Worm (Caenorhabditis elegans) whole organism, L1 larva: Measurements from ENCODE around the gene srbc-9.

Experiments
- C34B4.2 ChIP-seq: sonication (generic microtip); optimal IDR thresholded peaks from 2 replicates; lab custom pipeline; 2017; ENCODE audit warnings: mild to moderate bottlenecking, missing genetic modification characterization, missing compliant biosample characterization
- F16B12.6 ChIP-seq: fragments of 150-350 bp; optimal IDR thresholded peaks from 2 replicates; lab custom pipeline; 2014; ENCODE audit warnings: missing biosample characterization, missing genetic modification characterization
- Y116A8C.19 ChIP-seq: sonication (generic microtip); optimal IDR thresholded peaks from 2 replicates; lab custom pipeline; 2016; ENCODE audit warnings: missing compliant biosample characterization, missing genetic modification characterization, borderline replicate concordance
- ceh-63 ChIP-seq: fragments of 200-800 bp; sonication (Bioruptor generic); optimal IDR thresholded peaks from 2 replicates; lab custom pipeline; 2018; ENCODE audit warnings: mild to moderate bottlenecking, missing genetic modification characterization, missing compliant biosample characterization
- ceh-8 ChIP-seq: fragments of 200-800 bp; sonication (Bioruptor generic); optimal IDR thresholded peaks from 2 replicates; lab custom pipeline; 2018; ENCODE audit warnings: mild to moderate bottlenecking, missing genetic modification characterization, moderate library complexity, missing compliant biosample characterization
- ces-1 ChIP-seq: fragments of 150-350 bp; optimal IDR thresholded peaks from 2 replicates; lab custom pipeline; 2014; ENCODE audit warnings: missing biosample characterization, missing genetic modification reagents, missing genetic modification characterization
- dsc-1 ChIP-seq: sonication (generic microtip); optimal IDR thresholded peaks from 2 replicates; lab custom pipeline; 2016; ENCODE audit warnings: mild to moderate bottlenecking, missing genetic modification characterization, missing compliant biosample characterization
- efl-1 ChIP-seq, 4 experiments: fragments of 150-350 bp; optimal IDR thresholded peaks in 3 of 4; peaks in 1 of 4; 1 replicate in 1 of 4; 2 replicates in 3 of 4; lab custom pipeline; 2014; ENCODE audit warnings: missing biosample characterization in 2 of 4, missing genetic modification characterization in 2 of 4, missing genetic modification reagents in 2 of 4
- efl-3 ChIP-seq: fragments of 200-800 bp; sonication (Bioruptor generic); optimal IDR thresholded peaks from 2 replicates; lab custom pipeline; 2018; ENCODE audit warnings: mild to moderate bottlenecking, missing genetic modification characterization, missing compliant biosample characterization
- egl-27 ChIP-seq, 2 experiments: fragments of 150-350 bp in 1 of 2; sonication (generic microtip); optimal IDR thresholded peaks; 3 replicates each; lab custom pipeline; 2017 to 2018; ENCODE audit warnings: missing biosample characterization in 2 of 2, missing genetic modification characterization in 2 of 2, missing genetic modification reagents in 2 of 2
- elt-2 ChIP-seq: sonication (generic microtip); optimal IDR thresholded peaks from 2 replicates; lab custom pipeline; 2016; ENCODE audit warnings: missing genetic modification characterization, mild to moderate bottlenecking, inconsistent platforms, missing compliant biosample characterization, missing genetic modification reagents
- elt-3 ChIP-seq, 6 experiments: fragments of 150-350 bp in 1 of 6; sonication (generic microtip); optimal IDR thresholded peaks; 2 replicates each; lab custom pipeline; 2017 to 2018; ENCODE audit warnings: missing biosample characterization in 6 of 6, missing genetic modification characterization in 6 of 6, inconsistent platforms in 1 of 6
- fkh-8 ChIP-seq: sonication (generic microtip); optimal IDR thresholded peaks from 2 replicates; lab custom pipeline; 2016; ENCODE audit warnings: mild to moderate bottlenecking, missing genetic modification characterization, missing compliant biosample characterization
- fos-1 ChIP-seq: fragments of 150-350 bp; optimal IDR thresholded peaks from 2 replicates; lab custom pipeline; 2014; ENCODE audit warnings: missing biosample characterization, missing genetic modification characterization
- grh-1 ChIP-seq: fragments of 200-800 bp; sonication (Bioruptor generic); IDR thresholded peaks from 2 replicates; pipeline ENCODE4 v1.3.6; 2022; ENCODE audit warnings: missing genetic modification reagents, missing genetic modification characterization, missing compliant biosample characterization
- hlh-4 ChIP-seq: sonication (generic microtip); optimal IDR thresholded peaks from 2 replicates; lab custom pipeline; 2016; ENCODE audit warnings: mild to moderate bottlenecking, missing genetic modification characterization, missing compliant biosample characterization
- isw-1 ChIP-seq: fragments of 200-800 bp; sonication (Bioruptor generic); IDR thresholded peaks from 2 replicates; pipeline ENCODE4 v1.3.6; 2022; ENCODE audit warnings: missing genetic modification characterization, missing compliant biosample characterization
- jun-1 ChIP-seq: fragments of 150-350 bp; optimal IDR thresholded peaks from 2 replicates; lab custom pipeline; 2014; ENCODE audit warnings: missing biosample characterization, missing genetic modification reagents, missing genetic modification characterization
- lin-13 ChIP-seq: fragments of 150-350 bp; optimal IDR thresholded peaks from 2 replicates; lab custom pipeline; 2014; ENCODE audit warnings: missing biosample characterization, missing genetic modification reagents, missing genetic modification characterization
- lin-15B ChIP-seq: fragments of 150-350 bp; sonication (generic microtip); optimal IDR thresholded peaks from 3 replicates; lab custom pipeline; 2014; ENCODE audit warnings: missing biosample characterization, missing genetic modification characterization
- mab-9 ChIP-seq: fragments of 200-800 bp; sonication (Bioruptor generic); IDR thresholded peaks from 2 replicates; pipeline ENCODE4 v1.3.6; 2022; ENCODE audit warnings: missing genetic modification reagents, missing genetic modification characterization, missing compliant biosample characterization
- mef-2 ChIP-seq: fragments of 150-350 bp; optimal IDR thresholded peaks from 2 replicates; lab custom pipeline; 2014; ENCODE audit warnings: missing biosample characterization, missing genetic modification characterization
- nhr-12 ChIP-seq: sonication (generic microtip); optimal IDR thresholded peaks from 2 replicates; lab custom pipeline; 2017; ENCODE audit warnings: missing biosample characterization, missing genetic modification characterization
- nhr-19 ChIP-seq: fragments of 200-800 bp; sonication (Bioruptor generic); conservative IDR thresholded peaks from 2 replicates; pipeline ENCODE4 v1.3.6; 2022; ENCODE audit warnings: missing genetic modification characterization, missing compliant biosample characterization
- nhr-20 ChIP-seq: sonication (generic microtip); optimal IDR thresholded peaks from 2 replicates; lab custom pipeline; 2016; ENCODE audit warnings: mild to moderate bottlenecking, missing genetic modification characterization, missing compliant biosample characterization
- nhr-77 ChIP-seq: fragments of 150-350 bp; optimal IDR thresholded peaks from 2 replicates; lab custom pipeline; 2014; ENCODE audit warnings: missing biosample characterization, missing genetic modification characterization
- nhr-84 ChIP-seq: sonication (generic microtip); optimal IDR thresholded peaks from 2 replicates; lab custom pipeline; 2017; ENCODE audit warnings: missing biosample characterization, missing genetic modification characterization
- nhr-85 ChIP-seq: sonication (generic microtip); peaks from one replicate; lab custom pipeline; 2016; ENCODE audit warnings: missing genetic modification characterization, inconsistent platforms, missing compliant biosample characterization
- nhr-90 ChIP-seq: sonication (generic microtip); optimal IDR thresholded peaks from 2 replicates; lab custom pipeline; 2016; ENCODE audit warnings: mild to moderate bottlenecking, missing genetic modification characterization, missing compliant biosample characterization; ENCODE audit not compliant: poor library complexity
- pax-3 ChIP-seq: fragments of 200-800 bp; sonication (Bioruptor generic); optimal IDR thresholded peaks from 2 replicates; lab custom pipeline; 2018; ENCODE audit warnings: mild to moderate bottlenecking, missing genetic modification characterization, moderate library complexity, missing compliant biosample characterization
- pqm-1 ChIP-seq: sonication (generic microtip); optimal IDR thresholded peaks from 3 replicates; lab custom pipeline; 2017; ENCODE audit warnings: missing biosample characterization, missing genetic modification characterization
- snpc-4 ChIP-seq: fragments of 150-350 bp; optimal IDR thresholded peaks from 2 replicates; lab custom pipeline; 2014; ENCODE audit warnings: missing biosample characterization, missing genetic modification characterization
- snu-23 ChIP-seq: sonication (generic microtip); optimal IDR thresholded peaks from 2 replicates; lab custom pipeline; 2016; ENCODE audit warnings: missing genetic modification characterization, missing compliant biosample characterization
- sox-4 ChIP-seq: sonication (generic microtip); optimal IDR thresholded peaks from 2 replicates; lab custom pipeline; 2016; ENCODE audit warnings: missing genetic modification characterization, missing compliant biosample characterization
- sptf-1 ChIP-seq: fragments of 150-350 bp; optimal IDR thresholded peaks from 2 replicates; lab custom pipeline; 2014; ENCODE audit warnings: missing biosample characterization, missing genetic modification characterization
- swsn-7 ChIP-seq: sonication (generic microtip); optimal IDR thresholded peaks from 2 replicates; lab custom pipeline; 2016; ENCODE audit warnings: missing genetic modification characterization, missing compliant biosample characterization
- unc-62 ChIP-seq: fragments of 150-350 bp; optimal IDR thresholded peaks from 2 replicates; lab custom pipeline; 2014; ENCODE audit warnings: missing biosample characterization, missing genetic modification reagents, missing genetic modification characterization
- unc-98 ChIP-seq: fragments of 200-800 bp; sonication (Bioruptor generic); IDR thresholded peaks from 2 replicates; pipeline ENCODE4 v1.3.6; 2022; ENCODE audit warnings: missing genetic modification characterization, missing compliant biosample characterization
- vab-15 ChIP-seq: sonication (generic microtip); optimal IDR thresholded peaks from 2 replicates; lab custom pipeline; 2017; ENCODE audit warnings: missing genotype, mild to moderate bottlenecking, missing genetic modification characterization, missing compliant biosample characterization
- xbp-1 ChIP-seq: sonication (generic microtip); optimal IDR thresholded peaks from 2 replicates; lab custom pipeline; 2016; ENCODE audit warnings: missing genetic modification characterization, missing compliant biosample characterization
- ztf-11 ChIP-seq, 2 experiments: sonication (generic microtip); optimal IDR thresholded peaks; 2 replicates each; lab custom pipeline; 2016 to 2017; ENCODE audit warnings: missing genetic modification characterization in 2 of 2, missing biosample characterization in 1 of 2, missing compliant biosample characterization in 1 of 2

Gene srbc-9

ce11 chrV:7485000-7485399 is 5.2 kb downstream of the srbc-9 start, which contains the start of gene srbc-8:
TSS of gene srbc-8 (minus strand) at chrV:7485100.
- TF ChIP-seq unc-62 (GFP tag; lab: Kevin White, UChicago) (no peak), nhr-20 (no peak), grh-1 (no peak), efl-1 (optimal IDR thresholded peaks at IDR 0.05; lab: Kevin White, UChicago) (no peak), efl-1 (GFP tag; optimal IDR thresholded peaks at IDR 0.05 in 1 of 2; lab: Kevin White, UChicago) (peak in 1 of 2 experiments; percentile 22)
- TF ChIP-seq, all 84 proteins: peak for 1

DNA sequence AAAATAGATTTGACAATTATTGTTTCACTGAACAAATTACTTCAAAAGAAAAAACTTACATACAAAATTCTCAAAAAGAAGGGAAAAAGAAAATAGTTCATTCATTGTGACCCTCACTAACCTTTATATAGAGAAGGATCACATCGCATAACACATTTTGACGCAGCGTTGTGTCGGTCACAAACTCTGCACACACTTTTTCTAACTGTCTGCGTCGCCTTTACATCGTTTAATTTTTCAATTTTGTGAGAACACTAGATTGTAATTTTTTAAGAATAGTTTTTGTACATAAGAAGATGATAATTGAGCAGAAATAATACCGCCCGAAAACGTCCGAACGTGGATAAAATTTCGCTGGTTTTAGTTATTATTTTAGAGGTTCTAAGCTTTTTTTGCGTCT is 9.3 kb downstream of the srbc-9 start, which contains the start of gene C18B10.6:
TSS of gene C18B10.6 (minus strand) at position 101 of the 400 bp plus-strand sequence.
- TF ChIP-seq sptf-1 (tag; lab: Kevin White, UChicago) (no peak), F16B12.6 (no peak), egl-27 (tag; optimal IDR thresholded peaks at IDR 0.05; lab: Kevin White, UChicago) (no peak), grh-1 (no peak), efl-1 (optimal IDR thresholded peaks at IDR 0.05; lab: Kevin White, UChicago) (no peak), efl-1 (GFP tag; optimal IDR thresholded peaks at IDR 0.05 in 1 of 2; lab: Kevin White, UChicago) (peak in 1 of 2 experiments; percentile 57)

DNA sequence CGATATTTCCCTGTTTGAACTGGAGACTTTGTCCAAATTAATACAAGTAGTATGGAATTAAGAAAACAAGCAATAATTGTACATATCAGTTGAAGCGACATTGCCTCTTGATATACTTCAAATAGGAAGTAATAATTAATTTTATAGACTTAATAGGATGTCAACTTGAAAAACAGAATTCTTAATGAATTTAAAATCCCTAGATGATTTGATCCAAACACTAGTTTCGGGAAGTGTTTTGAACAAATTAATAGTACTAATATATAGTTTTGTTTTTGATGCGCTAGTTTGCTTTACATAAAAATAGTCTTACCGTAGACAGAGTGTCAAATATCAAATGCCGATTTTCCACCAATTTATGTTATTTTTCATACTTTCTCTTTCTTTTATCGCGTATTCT is 11.8 kb downstream of the srbc-9 start, which contains the start of gene str-190:
TSS of gene str-190 (minus strand) at position 101 of the 400 bp plus-strand sequence.
- no peak for TF ChIP-seq sptf-1 (tag; lab: Kevin White, UChicago)
- TF ChIP-seq vab-15 (tag; lab: Kevin White, UChicago): no peak
- TF ChIP-seq C34B4.2 (tag; lab: Kevin White, UChicago): no peak
- TF ChIP-seq pqm-1 (tag; lab: Kevin White, UChicago): no peak
- TF ChIP-seq swsn-7: no peak
- TF ChIP-seq nhr-77 (tag; lab: Kevin White, UChicago): no peak
- no peak for TF ChIP-seq unc-98
- TF ChIP-seq snu-23 (GFP tag; lab: Kevin White, UChicago): no peak
- no peak for TF ChIP-seq nhr-90 (tag; lab: Kevin White, UChicago)
- no peak for TF ChIP-seq efl-1 (optimal IDR thresholded peaks at IDR 0.05; lab: Kevin White, UChicago)
- TF ChIP-seq efl-1 (GFP tag; optimal IDR thresholded peaks at IDR 0.05 in 1 of 2; lab: Kevin White, UChicago): no peak
- TF ChIP-seq nhr-84 (tag; lab: Kevin White, UChicago): no peak
- no peak for TF ChIP-seq snpc-4 (tag; lab: Kevin White, UChicago)
- no peak for TF ChIP-seq fos-1 (tag; lab: Kevin White, UChicago)
- no peak for TF ChIP-seq ceh-8 (GFP tag; lab: Kevin White, UChicago)
- no peak for TF ChIP-seq dsc-1
- no peak for TF ChIP-seq elt-3 (tag; optimal IDR thresholded peaks at IDR 0.05; lab: Kevin White, UChicago)
- no peak for TF ChIP-seq isw-1 (GFP tag; lab: Robert Waterston, UW)
- TF ChIP-seq, all 84 proteins: peak for 0

DNA sequence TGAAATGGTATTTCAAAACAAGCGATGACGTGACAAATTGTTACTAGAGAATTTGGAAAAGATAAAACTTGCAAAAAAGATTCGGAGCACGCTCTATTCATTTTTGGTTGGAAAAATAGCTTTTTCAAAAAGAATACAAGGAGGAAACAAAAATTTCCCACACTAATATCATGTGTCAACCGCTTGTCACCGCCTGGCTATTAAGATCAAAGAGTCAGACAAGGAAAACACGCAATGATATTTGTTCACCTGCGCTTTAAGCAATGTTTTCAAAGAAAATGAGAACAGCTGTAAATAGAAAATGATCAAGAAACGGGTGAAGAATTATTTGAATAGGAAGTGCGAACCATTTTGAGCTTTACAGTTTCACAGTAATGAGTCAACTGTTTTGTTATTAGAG is 13.5 kb downstream of the srbc-9 start, which contains the start of gene srh-125:
TSS of gene srh-125 (minus strand) at position 101 of the 400 bp plus-strand sequence.
- TF ChIP-seq fkh-8 (tag; lab: Kevin White, UChicago) (peak; percentile 15), hlh-4 (tag; lab: Kevin White, UChicago) (peak; percentile 63), dsc-1 (no peak)

DNA sequence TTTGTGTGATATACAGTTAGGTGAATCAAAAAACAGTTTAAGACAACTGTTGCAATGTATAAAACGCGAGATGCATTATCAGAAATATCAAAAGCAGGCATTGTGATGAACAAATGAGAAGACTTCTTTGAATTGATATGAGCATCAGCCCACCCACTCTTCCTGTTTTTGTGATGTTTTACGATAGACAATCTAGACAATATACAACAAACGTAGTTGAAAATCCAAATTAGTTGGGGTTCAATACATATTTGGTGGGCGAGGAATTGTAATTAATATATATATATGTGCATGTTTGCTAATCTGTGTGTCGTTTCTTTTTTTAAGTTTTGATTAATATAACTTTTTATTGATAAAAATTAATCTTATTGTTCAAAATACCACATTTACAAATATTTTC is 17.4 kb downstream of the srbc-9 start, which contains the start of gene str-28:
TSS of gene str-28 (minus strand) at position 101 of the 400 bp plus-strand sequence.
- TF ChIP-seq mef-2: no peak
- no peak for TF ChIP-seq ztf-11 (tag; optimal IDR thresholded peaks at IDR 0.05; lab: Kevin White, UChicago)
- TF ChIP-seq Y116A8C.19 (tag; lab: Kevin White, UChicago): no peak
- TF ChIP-seq unc-62 (GFP tag; lab: Kevin White, UChicago): no peak
- no peak for TF ChIP-seq nhr-77 (tag; lab: Kevin White, UChicago)
- TF ChIP-seq lin-13 (GFP tag; lab: Kevin White, UChicago): no peak
- no peak for TF ChIP-seq sox-4 (tag; lab: Kevin White, UChicago)

DNA sequence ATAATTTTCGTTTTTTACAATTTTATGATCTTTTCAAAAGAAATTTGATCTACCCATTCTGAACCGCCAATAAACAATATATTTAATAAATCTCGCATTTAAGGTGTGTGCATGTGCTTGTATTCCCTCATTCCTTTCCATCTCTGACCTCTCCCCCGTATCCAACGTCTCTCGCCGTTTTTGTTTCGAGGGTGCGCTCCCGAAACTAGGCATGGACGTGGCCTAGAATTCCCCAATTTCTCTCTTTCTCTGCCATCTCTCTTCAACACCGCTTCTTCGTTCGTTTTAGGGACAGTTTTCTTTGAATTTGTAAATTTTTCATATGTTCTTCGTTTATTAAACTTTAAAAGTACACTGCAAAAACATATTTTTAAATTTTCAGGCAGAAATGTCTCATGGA is 24.7 kb downstream of the srbc-9 start, which contains the start of gene F25E5.1:
TSS of gene F25E5.1 (plus strand) at position 376 of the 400 bp plus-strand sequence.
- no peak for TF ChIP-seq sptf-1 (tag; lab: Kevin White, UChicago)
- peak; percentile 18 for TF ChIP-seq ceh-8 (GFP tag; lab: Kevin White, UChicago)
- TF ChIP-seq lin-15B (tag; lab: Kevin White, UChicago): peak; percentile 31
- TF ChIP-seq jun-1 (tag; lab: Kevin White, UChicago): peak; percentile 2
- TF ChIP-seq nhr-85: peak; percentile 87
- no peak for TF ChIP-seq ceh-63
- TF ChIP-seq nhr-12 (tag; lab: Kevin White, UChicago): no peak
- TF ChIP-seq mab-9 (GFP tag; lab: Robert Waterston, UW): 0 out of 2 replicates have a peak, but pooled peaks have one; percentile 29
- no peak for TF ChIP-seq pax-3
- TF ChIP-seq sox-4 (tag; lab: Kevin White, UChicago): peak; percentile 38
- TF ChIP-seq lin-13 (GFP tag; lab: Kevin White, UChicago): peak; percentile 46
- peak in 1 of 2 experiments; percentile 72 for TF ChIP-seq ztf-11 (tag; optimal IDR thresholded peaks at IDR 0.05; lab: Kevin White, UChicago)
- peak; percentile 59 for TF ChIP-seq xbp-1
- TF ChIP-seq efl-3: no peak
- no peak for TF ChIP-seq ces-1 (GFP tag; lab: Kevin White, UChicago)
- TF ChIP-seq nhr-19: peak; percentile 70
- TF ChIP-seq elt-2 (tag; lab: Kevin White, UChicago): peak; percentile 33
